Worm (Caenorhabditis elegans) whole organism, L4 larva: Measurements from ENCODE around the gene F52E4.5.

ENCODE experiments used
- F10B5.3 ChIP-seq: sonication (generic microtip); optimal IDR thresholded peaks from 2 replicates; lab custom pipeline; 2016; ENCODE audit warnings: mild to moderate bottlenecking, missing genetic modification characterization, missing compliant biosample characterization
- F26F4.8 ChIP-seq: fragments of 200-800 bp; sonication (Bioruptor generic); conservative IDR thresholded peaks from 2 replicates; pipeline ENCODE4 v1.3.6; 2022; ENCODE audit warnings: missing genetic modification characterization, missing compliant biosample characterization
- F37D6.2 ChIP-seq: sonication (generic microtip); optimal IDR thresholded peaks from 2 replicates; lab custom pipeline; 2016; ENCODE audit warnings: mild to moderate bottlenecking, missing genetic modification characterization, missing compliant biosample characterization
- T20F7.1 ChIP-seq: fragments of 200-800 bp; sonication (Bioruptor generic); optimal IDR thresholded peaks from 2 replicates; lab custom pipeline; 2018; ENCODE audit warnings: mild to moderate bottlenecking, missing genetic modification characterization, missing compliant biosample characterization
- T26A8.4 ChIP-seq: fragments of 200-800 bp; sonication (Bioruptor generic); IDR thresholded peaks from 2 replicates; pipeline ENCODE4 v1.3.6; 2022; ENCODE audit warnings: missing genetic modification characterization, missing compliant biosample characterization
- Y105C5A.15 ChIP-seq: fragments of 200-800 bp; sonication (Bioruptor generic); IDR thresholded peaks from 2 replicates; pipeline ENCODE4 v1.3.6; 2022; ENCODE audit warnings: missing genetic modification characterization, missing compliant biosample characterization
- Y5F2A.4 ChIP-seq: fragments of 200-800 bp; sonication (Bioruptor generic); optimal IDR thresholded peaks from 2 replicates; lab custom pipeline; 2018; ENCODE audit warnings: mild to moderate bottlenecking, missing genetic modification characterization, missing compliant biosample characterization
- Y75B8A.6 ChIP-seq: fragments of 200-800 bp; sonication (Bioruptor generic); IDR thresholded peaks from 2 replicates; pipeline ENCODE4 v1.3.6; 2022; ENCODE audit warnings: missing genetic modification reagents, missing genetic modification characterization, missing compliant biosample characterization
- ZK337.2 ChIP-seq: fragments of 200-800 bp; sonication (Bioruptor generic); IDR thresholded peaks from 2 replicates; pipeline ENCODE4 v1.3.6; 2022; ENCODE audit warnings: missing genetic modification reagents, missing genetic modification characterization, missing compliant biosample characterization
- ZK546.5 ChIP-seq, 2 experiments: sonication (generic microtip); optimal IDR thresholded peaks; 2 replicates each; lab custom pipeline; 2017; ENCODE audit warnings: missing biosample characterization in 2 of 2, missing genetic modification characterization in 2 of 2
- arid-1 ChIP-seq: fragments of 200-800 bp; sonication (Bioruptor generic); conservative IDR thresholded peaks from 2 replicates; pipeline ENCODE4 v1.3.6; 2022; ENCODE audit warnings: missing genetic modification reagents, missing genetic modification characterization, missing compliant biosample characterization
- ceh-32 ChIP-seq: sonication (generic microtip); optimal IDR thresholded peaks from 2 replicates; lab custom pipeline; 2016; ENCODE audit warnings: mild to moderate bottlenecking, missing genetic modification characterization, missing compliant biosample characterization; ENCODE audit not compliant: poor library complexity
- ceh-44 ChIP-seq: fragments of 200-800 bp; sonication (Bioruptor generic); IDR thresholded peaks from 2 replicates; pipeline ENCODE4 v1.3.6; 2022; ENCODE audit warnings: missing genetic modification reagents, missing genetic modification characterization, missing compliant biosample characterization
- ceh-62 ChIP-seq: sonication (generic microtip); optimal IDR thresholded peaks from 2 replicates; lab custom pipeline; 2017; ENCODE audit warnings: missing biosample characterization, missing genetic modification characterization
- ceh-82 ChIP-seq: sonication (generic microtip); optimal IDR thresholded peaks from 2 replicates; lab custom pipeline; 2017; ENCODE audit warnings: missing biosample characterization, missing genetic modification characterization
- ces-1 ChIP-seq: fragments of 150-350 bp; sonication (generic microtip); optimal IDR thresholded peaks from 4 replicates; lab custom pipeline; 2014; ENCODE audit warnings: missing biosample characterization, missing genetic modification reagents, missing genetic modification characterization
- ctbp-1 ChIP-seq: fragments of 200-800 bp; sonication (Bioruptor generic); IDR thresholded peaks from 2 replicates; pipeline ENCODE4 v1.3.6; 2022; ENCODE audit warnings: missing genetic modification reagents, missing genetic modification characterization, missing compliant biosample characterization
- daf-12 ChIP-seq: fragments of 150-350 bp; optimal IDR thresholded peaks from 2 replicates; lab custom pipeline; 2014; ENCODE audit warnings: missing biosample characterization, missing genetic modification reagents, missing genetic modification characterization
- daf-8 ChIP-seq: fragments of 200-800 bp; sonication (Bioruptor generic); IDR thresholded peaks from 2 replicates; pipeline ENCODE4 v1.3.6; 2022; ENCODE audit warnings: missing genetic modification characterization, missing compliant biosample characterization
- dmd-9 ChIP-seq: fragments of 200-800 bp; sonication (Bioruptor generic); IDR thresholded peaks from 2 replicates; pipeline ENCODE4 v1.3.6; 2022; ENCODE audit warnings: missing genetic modification reagents, missing genetic modification characterization, missing compliant biosample characterization
- dpl-1 ChIP-seq: fragments of 150-350 bp; optimal IDR thresholded peaks from 2 replicates; lab custom pipeline; 2014; ENCODE audit warnings: missing biosample characterization, missing genetic modification reagents, missing genetic modification characterization
- dve-1 ChIP-seq: sonication (generic microtip); optimal IDR thresholded peaks from 2 replicates; lab custom pipeline; 2017; ENCODE audit warnings: antibody characterized with exemption, mild to moderate bottlenecking, missing genetic modification characterization, missing compliant biosample characterization; ENCODE audit not compliant: insufficient read depth
- fkh-10 ChIP-seq: fragments of 150-350 bp; optimal IDR thresholded peaks from 2 replicates; lab custom pipeline; 2014; ENCODE audit warnings: missing biosample characterization, missing genetic modification reagents, missing genetic modification characterization
- hlh-11 ChIP-seq: fragments of 200-800 bp; sonication (Bioruptor generic); optimal IDR thresholded peaks from 2 replicates; lab custom pipeline; 2018; ENCODE audit warnings: mild to moderate bottlenecking, missing genetic modification characterization, missing compliant biosample characterization
- hlh-30 ChIP-seq: sonication (generic microtip); optimal IDR thresholded peaks from 2 replicates; lab custom pipeline; 2017; ENCODE audit warnings: antibody characterized with exemption, mild to moderate bottlenecking, missing genetic modification characterization, missing compliant biosample characterization; ENCODE audit not compliant: insufficient read depth
- hmg-1.1 ChIP-seq: fragments of 200-800 bp; sonication (Bioruptor generic); IDR thresholded peaks from 2 replicates; pipeline ENCODE4 v1.3.6; 2022; ENCODE audit warnings: missing genetic modification reagents, missing genetic modification characterization, missing compliant biosample characterization
- jun-1 ChIP-seq: fragments of 150-350 bp; optimal IDR thresholded peaks from 2 replicates; lab custom pipeline; 2014; ENCODE audit warnings: missing biosample characterization, missing genetic modification reagents, missing genetic modification characterization
- lim-7 ChIP-seq: fragments of 200-800 bp; sonication (Bioruptor generic); IDR thresholded peaks from 2 replicates; pipeline ENCODE4 v1.3.6; 2022; ENCODE audit warnings: missing genetic modification characterization, missing compliant biosample characterization
- lin-1 ChIP-seq: fragments of 200-800 bp; sonication (Bioruptor generic); IDR thresholded peaks from 2 replicates; pipeline ENCODE4 v1.3.6; 2022; ENCODE audit warnings: missing genetic modification reagents, missing genetic modification characterization, missing compliant biosample characterization
- lin-13 ChIP-seq: fragments of 150-350 bp; optimal IDR thresholded peaks from 2 replicates; lab custom pipeline; 2014; ENCODE audit warnings: missing biosample characterization, missing genetic modification reagents, missing genetic modification characterization
- lin-15B ChIP-seq: fragments of 150-350 bp; sonication (generic microtip); optimal IDR thresholded peaks from 3 replicates; lab custom pipeline; 2014; ENCODE audit warnings: missing biosample characterization, missing genetic modification characterization
- lin-39 ChIP-seq: fragments of 150-350 bp; optimal IDR thresholded peaks from 2 replicates; lab custom pipeline; 2014; ENCODE audit warnings: missing biosample characterization, missing genetic modification reagents, missing genetic modification characterization
- lir-3 ChIP-seq: sonication (generic microtip); optimal IDR thresholded peaks from 2 replicates; lab custom pipeline; 2016; ENCODE audit warnings: mild to moderate bottlenecking, missing genetic modification characterization, missing compliant biosample characterization
- lsy-2 ChIP-seq, 2 experiments: fragments of 150-350 bp in 1 of 2; sonication (generic microtip) in 1 of 2; optimal IDR thresholded peaks; 2 replicates each; lab custom pipeline; 2014 to 2017; ENCODE audit warnings: missing biosample characterization in 2 of 2, missing genetic modification characterization in 2 of 2
- madf-9 ChIP-seq: fragments of 200-800 bp; sonication (Bioruptor generic); conservative IDR thresholded peaks from 2 replicates; pipeline ENCODE4 v1.3.6; 2022; ENCODE audit warnings: missing genetic modification reagents, missing genetic modification characterization, missing compliant biosample characterization
- mdl-1 ChIP-seq, 2 experiments: fragments of 150-350 bp in 1 of 2; sonication (generic microtip) in 1 of 2; optimal IDR thresholded peaks; 2 replicates each; lab custom pipeline; 2014 to 2017; ENCODE audit warnings: missing biosample characterization in 2 of 2, missing genetic modification characterization in 2 of 2
- mxl-3 ChIP-seq: fragments of 200-800 bp; sonication (Bioruptor generic); optimal IDR thresholded peaks from 2 replicates; lab custom pipeline; 2018; ENCODE audit warnings: mild to moderate bottlenecking, missing genetic modification characterization, missing compliant biosample characterization
- nhr-237 ChIP-seq: sonication (generic microtip); optimal IDR thresholded peaks from 2 replicates; lab custom pipeline; 2017; ENCODE audit warnings: missing biosample characterization, missing genetic modification characterization
- nhr-28 ChIP-seq: fragments of 150-350 bp; optimal IDR thresholded peaks from 2 replicates; lab custom pipeline; 2014; ENCODE audit warnings: missing biosample characterization, missing genetic modification characterization
- nhr-42 ChIP-seq: fragments of 200-800 bp; sonication (Bioruptor generic); IDR thresholded peaks from 2 replicates; pipeline ENCODE4 v1.3.6; 2022; ENCODE audit warnings: missing genetic modification characterization, missing compliant biosample characterization
- nhr-6 ChIP-seq: fragments of 150-350 bp; optimal IDR thresholded peaks from 2 replicates; lab custom pipeline; 2014; ENCODE audit warnings: missing biosample characterization, missing genetic modification characterization
- php-3 ChIP-seq: fragments of 200-800 bp; sonication (Bioruptor generic); IDR thresholded peaks from 2 replicates; pipeline ENCODE4 v1.3.6; 2022; ENCODE audit warnings: missing genetic modification reagents, missing genetic modification characterization, missing compliant biosample characterization
- rbr-2 ChIP-seq: sonication (generic microtip); optimal IDR thresholded peaks from 2 replicates; lab custom pipeline; 2016; ENCODE audit warnings: missing genotype, missing genetic modification characterization, missing compliant biosample characterization
- saeg-2 ChIP-seq: fragments of 200-800 bp; sonication (Bioruptor generic); IDR thresholded peaks from 2 replicates; pipeline ENCODE4 v1.3.6; 2022; ENCODE audit warnings: missing genetic modification reagents, missing genetic modification characterization, missing compliant biosample characterization
- skn-1 ChIP-seq: fragments of 150-350 bp; optimal IDR thresholded peaks from 2 replicates; lab custom pipeline; 2014; ENCODE audit warnings: missing biosample characterization, missing genetic modification characterization
- snpc-1.2 ChIP-seq: fragments of 200-800 bp; sonication (Bioruptor generic); IDR thresholded peaks from 2 replicates; pipeline ENCODE4 v1.3.6; 2022; ENCODE audit warnings: missing genetic modification reagents, missing genetic modification characterization, missing compliant biosample characterization
- snpc-4 ChIP-seq: fragments of 150-350 bp; optimal IDR thresholded peaks from 2 replicates; lab custom pipeline; 2014; ENCODE audit warnings: missing biosample characterization, missing genetic modification characterization
- tra-1 ChIP-seq: fragments of 200-800 bp; sonication (Bioruptor generic); IDR thresholded peaks from 2 replicates; pipeline ENCODE4 v1.3.6; 2022; ENCODE audit warnings: missing genetic modification reagents, missing genetic modification characterization, missing compliant biosample characterization
- unc-39 ChIP-seq: sonication (generic microtip); optimal IDR thresholded peaks from 2 replicates; lab custom pipeline; 2017; ENCODE audit warnings: missing biosample characterization, missing genetic modification characterization
- vab-7 ChIP-seq: fragments of 200-800 bp; sonication (Bioruptor generic); IDR thresholded peaks from 2 replicates; pipeline ENCODE4 v1.3.6; 2022; ENCODE audit warnings: missing genetic modification reagents, missing genetic modification characterization, missing compliant biosample characterization
- zip-11 ChIP-seq: fragments of 200-800 bp; sonication (Bioruptor generic); IDR thresholded peaks from 2 replicates; pipeline ENCODE4 v1.3.6; 2022; ENCODE audit warnings: missing genetic modification characterization, missing compliant biosample characterization

The F52E4.5 gene

DNA sequence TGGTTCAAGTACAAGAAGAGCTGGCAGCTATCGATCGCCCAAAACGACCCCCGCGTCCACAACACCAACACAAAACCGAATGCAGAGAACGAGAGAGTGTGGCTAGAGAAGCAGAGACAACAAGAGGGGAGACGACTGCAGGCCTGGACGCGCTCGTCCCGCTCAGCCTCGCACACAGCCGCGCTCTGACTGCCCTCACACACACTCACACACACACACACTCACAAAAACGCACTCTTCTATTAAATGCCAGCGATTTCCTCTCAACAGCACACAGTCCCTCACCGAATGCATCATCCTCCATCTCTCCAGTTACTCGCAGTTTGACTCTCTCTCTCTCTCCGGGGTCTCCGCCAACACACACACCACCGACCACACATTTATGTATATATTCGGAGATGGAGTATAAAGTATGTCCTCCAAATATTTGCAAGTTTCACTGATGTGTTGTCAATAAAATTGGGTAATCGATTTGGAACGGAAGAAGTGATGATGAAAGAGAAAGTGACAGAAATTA lies 40.5 kb upstream of the F52E4.5 start (continued):
- TF ChIP-seq lin-39 (tag; lab: Kevin White, UChicago): no peak
- TF ChIP-seq hmg-1.1 (GFP tag; lab: Robert Waterston, UW): peak; percentile 99
- no peak for TF ChIP-seq daf-8 (GFP tag; lab: Robert Waterston, UW)
- peak; percentile 71 for TF ChIP-seq T26A8.4
- TF ChIP-seq skn-1 (tag; lab: Kevin White, UChicago): no peak
- TF ChIP-seq Y105C5A.15: no peak
- TF ChIP-seq nhr-42 (GFP tag; lab: Robert Waterston, UW): peak; percentile 61; the same call in 1 of the 2 replicates
- TF ChIP-seq lsy-2 (tag; optimal IDR thresholded peaks at IDR 0.05; lab: Kevin White, UChicago): peak; percentile 84 to 85
- peak; percentile 15 for TF ChIP-seq F10B5.3 (tag; lab: Kevin White, UChicago)
- TF ChIP-seq fkh-10 (GFP tag; lab: Kevin White, UChicago): peak; percentile 91
- TF ChIP-seq nhr-28 (tag; lab: Kevin White, UChicago): peak; percentile 91
- TF ChIP-seq F37D6.2: peak; percentile 76
- peak; percentile 72 for TF ChIP-seq tra-1
- TF ChIP-seq ZK546.5 (tag; optimal IDR thresholded peaks at IDR 0.05; lab: Kevin White, UChicago): peak in 1 of 2 experiments; percentile 50
- TF ChIP-seq ctbp-1 (GFP tag; lab: Robert Waterston, UW): peak; percentile 95
- peak; percentile 57 for TF ChIP-seq lir-3 (tag; lab: Kevin White, UChicago)
- TF ChIP-seq nhr-6: peak; percentile 83
- TF ChIP-seq dpl-1 (GFP tag; lab: Kevin White, UChicago): peak; percentile 41
- TF ChIP-seq jun-1: peak; percentile 39
- peak; percentile 92 for TF ChIP-seq dve-1 (tag; lab: Kevin White, UChicago)
- peak; percentile 98 for TF ChIP-seq hlh-11
- peak; percentile 21 for TF ChIP-seq ces-1 (GFP tag; lab: Kevin White, UChicago)
- TF ChIP-seq zip-11: no peak
- TF ChIP-seq hlh-30 (tag; lab: Kevin White, UChicago): peak; percentile 86
- TF ChIP-seq nhr-237 (tag; lab: Kevin White, UChicago): no peak
- no peak for TF ChIP-seq snpc-4 (tag; lab: Kevin White, UChicago)
- TF ChIP-seq mdl-1 (tag; optimal IDR thresholded peaks at IDR 0.05; lab: Kevin White, UChicago): peak; percentile 85 to 90
- TF ChIP-seq dmd-9 (GFP tag; lab: Robert Waterston, UW): 0 out of 2 replicates have a peak, but pooled peaks have one; percentile 43
- TF ChIP-seq lin-1 (GFP tag; lab: Robert Waterston, UW): peak; percentile 25; the same call in 1 of the 2 replicates
- peak; percentile 64; the same call in 1 of the 2 replicates for TF ChIP-seq saeg-2 (GFP tag; lab: Robert Waterston, UW)
- peak; percentile 65 for TF ChIP-seq unc-39 (tag; lab: Kevin White, UChicago)
- no peak for TF ChIP-seq F26F4.8 (GFP tag; lab: Robert Waterston, UW)
- peak; percentile 66 for TF ChIP-seq vab-7 (GFP tag; lab: Robert Waterston, UW)
- TF ChIP-seq snpc-1.2 (GFP tag; lab: Robert Waterston, UW): no peak
- no peak for TF ChIP-seq T20F7.1 (GFP tag; lab: Kevin White, UChicago)
- TF ChIP-seq ceh-32 (tag; lab: Kevin White, UChicago): peak; percentile 56
- TF ChIP-seq php-3 (GFP tag; lab: Robert Waterston, UW): peak; percentile 17; the same call in 1 of the 2 replicates
- 0 out of 2 replicates have a peak, but pooled peaks have one; percentile 26 for TF ChIP-seq ceh-44
- no peak for TF ChIP-seq ceh-82 (tag; lab: Kevin White, UChicago)
- peak; percentile 90 for TF ChIP-seq madf-9
- 0 out of 2 replicates have a peak, but pooled peaks have one; percentile 39 for TF ChIP-seq lim-7 (GFP tag; lab: Robert Waterston, UW)
- TF ChIP-seq arid-1 (GFP tag; lab: Robert Waterston, UW): peak; percentile 73; the same call in 1 of the 2 replicates
- peak; percentile 92 for TF ChIP-seq mxl-3
- TF ChIP-seq lin-13: peak; percentile 92
- TF ChIP-seq lin-15B (tag; lab: Kevin White, UChicago): no peak
- TF ChIP-seq ceh-62 (tag; lab: Kevin White, UChicago): no peak
- TF ChIP-seq Y5F2A.4 (GFP tag; lab: Kevin White, UChicago): no peak
- peak; percentile 97 for TF ChIP-seq rbr-2 (tag; lab: Kevin White, UChicago)
- TF ChIP-seq daf-12 (tag; lab: Kevin White, UChicago): no peak
- TF ChIP-seq ZK337.2 (GFP tag; lab: Robert Waterston, UW): no peak
- TF ChIP-seq Y75B8A.6 (GFP tag; lab: Robert Waterston, UW): 0 out of 2 replicates have a peak, but pooled peaks have one; percentile 67
